Worm (Caenorhabditis elegans): Measurements from ENCODE around the gene pgl-1.

DNA sequence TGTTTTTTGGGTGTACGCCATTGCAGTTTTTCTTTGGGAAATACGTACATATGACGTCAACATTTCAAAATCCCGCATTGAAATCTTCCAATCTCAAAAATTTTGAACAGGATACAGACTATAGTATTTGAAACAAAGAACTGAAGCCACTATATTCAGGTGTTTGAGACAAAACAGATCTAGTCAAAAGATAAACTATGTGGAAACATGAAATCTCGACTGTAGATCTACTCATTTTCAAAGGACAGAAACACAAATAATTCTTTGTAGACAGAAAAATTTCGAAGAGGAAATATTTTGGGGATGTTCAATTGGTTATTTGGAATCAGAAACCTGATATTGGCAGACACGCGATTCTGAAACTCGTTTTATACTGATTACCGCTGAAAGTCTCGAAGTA lies 51.6 kb downstream of the pgl-1 start:
- TF ChIP-seq sem-4 (tag; optimal IDR thresholded peaks at IDR 0.05): no peak
- no peak for TF ChIP-seq nhr-25 (tag; optimal IDR thresholded peaks at IDR 0.05)
- TF ChIP-seq ama-1 (optimal IDR thresholded peaks at IDR 0.05): no peak
- no peak for TF ChIP-seq ZK546.5 (tag; optimal IDR thresholded peaks at IDR 0.05)
- TF ChIP-seq unc-55 (GFP tag; optimal IDR thresholded peaks at IDR 0.05): no peak
